Worm (Caenorhabditis elegans): Measurements from ENCODE around the gene R07E5.4.

Gene R07E5.4

DNA sequence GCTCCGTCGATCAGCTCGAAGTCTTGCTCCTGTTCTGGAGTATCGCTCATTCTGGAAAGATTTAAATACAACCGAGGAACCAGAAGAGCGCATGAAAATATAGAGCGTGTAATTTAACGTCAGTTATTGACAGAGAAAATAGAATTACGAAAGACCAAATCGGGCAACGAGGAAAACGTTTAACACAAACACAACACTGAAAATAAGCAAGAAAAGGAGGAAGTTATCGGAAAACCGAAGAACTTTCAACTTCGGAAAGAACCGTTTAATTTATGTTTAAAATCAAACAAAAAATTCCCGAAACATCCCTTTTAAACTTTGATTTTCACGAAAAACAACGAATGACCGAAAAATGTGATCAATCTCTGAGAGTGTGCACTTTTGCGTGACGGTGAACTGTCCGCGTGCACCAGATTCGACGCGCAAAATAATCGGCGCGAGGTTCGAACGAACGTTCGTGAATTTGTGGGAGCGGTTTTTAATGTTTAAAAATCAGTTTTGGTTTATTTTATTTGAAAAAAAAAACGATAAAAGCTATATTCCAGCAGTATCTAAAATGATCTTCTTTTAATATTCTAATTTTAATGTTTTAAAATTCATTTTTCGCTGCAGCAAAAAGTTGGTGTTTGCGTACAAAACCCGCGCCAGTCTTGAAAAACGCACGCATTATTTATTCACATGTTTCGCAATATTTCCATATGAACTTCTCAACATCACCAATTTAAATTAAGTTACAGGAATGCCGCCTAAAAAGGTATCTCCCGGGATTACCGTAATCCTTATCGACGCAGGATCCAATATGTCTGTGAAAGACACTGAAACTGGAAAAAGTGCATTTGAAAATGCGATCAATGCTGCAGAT, 24.8 kb downstream of the R07E5.4 start, which contains the start of the genes R07E5.7 and cku-80 (continued):
- peak; percentile 42 for TF ChIP-seq irx-1 (tag; optimal IDR thresholded peaks at IDR 0.05)
- TF ChIP-seq nhr-19 (GFP tag; conservative IDR thresholded peaks at IDR 0.05), result peak; percentile 74
- peak; percentile 24 for TF ChIP-seq nhr-77 (tag; optimal IDR thresholded peaks at IDR 0.05)
- TF ChIP-seq lin-13 (GFP tag; optimal IDR thresholded peaks at IDR 0.05), result peak; percentile 51
- peak; percentile 78 for TF ChIP-seq nhr-71 (tag; optimal IDR thresholded peaks at IDR 0.05)
- peak; percentile 62 for TF ChIP-seq lin-15B (tag; optimal IDR thresholded peaks at IDR 0.05)
- peak; percentile 84 for TF ChIP-seq snu-23 (GFP tag; optimal IDR thresholded peaks at IDR 0.05)
- TF ChIP-seq skn-1 (tag; optimal IDR thresholded peaks at IDR 0.05), result no peak
- peak; percentile 78 for TF ChIP-seq rnt-1 (tag; optimal IDR thresholded peaks at IDR 0.05)
- peak; percentile 74 to 78 for TF ChIP-seq lsy-2 (tag; optimal IDR thresholded peaks at IDR 0.05)
- TF ChIP-seq ztf-11 (tag; optimal IDR thresholded peaks at IDR 0.05), result peak in 1 of 2 experiments; percentile 28
- peak; percentile 56 for TF ChIP-seq unc-130 (tag; optimal IDR thresholded peaks at IDR 0.05)
- peak; percentile 86 to 91 (median 90) for TF ChIP-seq dpl-1 (GFP tag; optimal IDR thresholded peaks at IDR 0.05)
- TF ChIP-seq tbx-2 (tag; optimal IDR thresholded peaks at IDR 0.05), result peak; percentile 53

ce11 chrIII:4426711-4427218, 32.2 kb downstream of the R07E5.4 start:
- peak; percentile 45 for TF ChIP-seq swsn-7 (tag; optimal IDR thresholded peaks at IDR 0.05)
- TF ChIP-seq unc-86 (tag; optimal IDR thresholded peaks at IDR 0.05), result peak; percentile 6
- TF ChIP-seq elt-2 (tag; optimal IDR thresholded peaks at IDR 0.05), result peak; percentile 6
- TF ChIP-seq dsc-1 (tag; optimal IDR thresholded peaks at IDR 0.05), result peak; percentile 43
- peak; percentile 9 for TF ChIP-seq xbp-1 (tag; optimal IDR thresholded peaks at IDR 0.05)
- TF ChIP-seq snpc-4 (tag; optimal IDR thresholded peaks at IDR 0.05), result peak; percentile 96
- TF ChIP-seq nhr-71 (tag; optimal IDR thresholded peaks at IDR 0.05), result peak; percentile 41
- peak; percentile 26 for TF ChIP-seq lin-14 (GFP tag; optimal IDR thresholded peaks at IDR 0.05)
- peak; percentile 86 for TF ChIP-seq nhr-19 (GFP tag; conservative IDR thresholded peaks at IDR 0.05)
- peak in 1 of 2 experiments; percentile 21 for TF ChIP-seq lsy-2 (tag; optimal IDR thresholded peaks at IDR 0.05)
- TF ChIP-seq C16A3.4 (tag; optimal IDR thresholded peaks at IDR 0.05), result peak; percentile 6
- peak; percentile 38 for TF ChIP-seq rnt-1 (tag; optimal IDR thresholded peaks at IDR 0.05)
- TF ChIP-seq snu-23 (GFP tag; optimal IDR thresholded peaks at IDR 0.05), result peak; percentile 23
- peak; percentile 3 for TF ChIP-seq fkh-8 (tag; optimal IDR thresholded peaks at IDR 0.05)
- peak in 1 of 3 experiments; percentile 30 for TF ChIP-seq dpl-1 (GFP tag; optimal IDR thresholded peaks at IDR 0.05)
- peak in 1 of 2 experiments; percentile 26 for TF ChIP-seq efl-1 (optimal IDR thresholded peaks at IDR 0.05)
- TF ChIP-seq efl-1 (GFP tag; optimal IDR thresholded peaks at IDR 0.05 in 1 of 2), result peak in 1 of 2 experiments; percentile 88
- TF ChIP-seq nhr-47 (tag; optimal IDR thresholded peaks at IDR 0.05), result peak; percentile 63
- TF ChIP-seq ceh-88 (GFP tag; IDR thresholded peaks at IDR 0.05), result peak; percentile 35; the same call in 1 of the 2 replicates
- TF ChIP-seq isw-1 (GFP tag; IDR thresholded peaks at IDR 0.05), result 0 out of 2 replicates have a peak, but pooled peaks have one; percentile 14
- peak; percentile 29 for TF ChIP-seq zip-4 (GFP tag; optimal IDR thresholded peaks at IDR 0.05)
- peak; percentile 19 for TF ChIP-seq irx-1 (tag; optimal IDR thresholded peaks at IDR 0.05)
- TF ChIP-seq grh-1 (GFP tag; IDR thresholded peaks at IDR 0.05), result peak; percentile 40; the same call in 1 of the 2 replicates
- TF ChIP-seq mab-9 (GFP tag; IDR thresholded peaks at IDR 0.05), result peak; percentile 67
- peak; percentile 27 for TF ChIP-seq nhr-90 (tag; optimal IDR thresholded peaks at IDR 0.05; ENCODE audit: poor library complexity)

DNA sequence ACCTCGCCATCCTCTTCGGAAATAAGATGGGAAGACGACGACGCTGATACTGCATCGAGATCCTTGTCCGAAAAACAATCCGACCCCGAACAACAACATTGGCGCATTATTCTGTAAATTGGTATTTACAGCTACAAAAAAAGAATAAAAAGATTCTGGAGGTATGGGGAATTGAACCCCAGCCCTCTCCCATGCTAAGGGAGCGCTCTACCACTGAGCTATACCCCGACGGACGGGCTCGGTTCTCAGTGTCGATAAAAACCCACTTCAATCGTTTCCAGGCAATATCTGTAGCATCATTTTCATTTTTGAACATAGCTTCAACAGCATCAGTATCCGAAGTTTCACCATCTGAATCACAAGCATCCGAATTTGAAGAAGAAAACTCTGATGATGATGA, 34.2 kb downstream of the R07E5.4 start:
- peak in 1 of 2 experiments; percentile 13 for TF ChIP-seq lin-35 (GFP tag; optimal IDR thresholded peaks at IDR 0.05)
- peak; percentile 22 for TF ChIP-seq snpc-4 (tag; optimal IDR thresholded peaks at IDR 0.05)
- no peak for TF ChIP-seq zag-1 (tag; optimal IDR thresholded peaks at IDR 0.05)
- TF ChIP-seq egl-13 (tag; optimal IDR thresholded peaks at IDR 0.05), result no peak
- peak; percentile 28 for TF ChIP-seq rnt-1 (tag; optimal IDR thresholded peaks at IDR 0.05)
- peak in 1 of 2 experiments; percentile 10 for TF ChIP-seq efl-1 (optimal IDR thresholded peaks at IDR 0.05)
- TF ChIP-seq efl-1 (GFP tag; optimal IDR thresholded peaks at IDR 0.05 in 1 of 2), result peak in 1 of 2 experiments; percentile 63
- TF ChIP-seq C04F5.9 (tag; optimal IDR thresholded peaks at IDR 0.05), result no peak
- TF ChIP-seq sptf-1 (tag; optimal IDR thresholded peaks at IDR 0.05), result no peak

All from whole organism, L1 larva.